Worm (Caenorhabditis elegans) whole organism, L2 larva: ENCODE measurements around the gene bath-31.
"Not testable (repeated sequence)": the region's sequence is repeated elsewhere in the genome, so short reads cannot be mapped to it uniquely, and the experiment has no call there.

Experiments used
- C34F6.9 ChIP-seq: fragments of 150-350 bp; optimal IDR thresholded peaks from 2 replicates; lab custom pipeline; 2014; ENCODE audit warnings: missing biosample characterization, missing genetic modification characterization
- F13H6.1 ChIP-seq: sonication (generic microtip); optimal IDR thresholded peaks from 2 replicates; lab custom pipeline; 2016; ENCODE audit warnings: missing genetic modification characterization, missing compliant biosample characterization
- R02D3.7 ChIP-seq: fragments of 150-350 bp; optimal IDR thresholded peaks from 2 replicates; lab custom pipeline; 2014; ENCODE audit warnings: missing biosample characterization, missing genetic modification characterization
- Y55F3AM.14 ChIP-seq: fragments of 200-800 bp; sonication (Bioruptor generic); optimal IDR thresholded peaks from 2 replicates; lab custom pipeline; 2018; ENCODE audit warnings: mild to moderate bottlenecking, missing genetic modification characterization, missing compliant biosample characterization
- alr-1 ChIP-seq: fragments of 150-350 bp; optimal IDR thresholded peaks from 2 replicates; lab custom pipeline; 2014; ENCODE audit warnings: missing biosample characterization, missing genetic modification characterization
- aly-2 ChIP-seq: fragments of 150-350 bp; optimal IDR thresholded peaks from 2 replicates; lab custom pipeline; 2014; ENCODE audit warnings: missing biosample characterization, missing genetic modification characterization
- ceh-16 ChIP-seq: fragments of 150-350 bp; optimal IDR thresholded peaks from 2 replicates; lab custom pipeline; 2014; ENCODE audit warnings: missing biosample characterization, missing genetic modification characterization
- ceh-82 ChIP-seq: fragments of 150-350 bp; optimal IDR thresholded peaks from 2 replicates; lab custom pipeline; 2014; ENCODE audit warnings: missing biosample characterization, missing genetic modification characterization
- dmd-4 ChIP-seq: sonication (generic microtip); optimal IDR thresholded peaks from 2 replicates; lab custom pipeline; 2017; ENCODE audit warnings: missing biosample characterization, missing genetic modification characterization
- egl-27 ChIP-seq: sonication (generic microtip); optimal IDR thresholded peaks from 3 replicates; lab custom pipeline; 2017; ENCODE audit warnings: missing biosample characterization, missing genetic modification reagents, missing genetic modification characterization
- elt-3 ChIP-seq: sonication (generic microtip); optimal IDR thresholded peaks from 2 replicates; lab custom pipeline; 2017; ENCODE audit warnings: missing biosample characterization, missing genetic modification characterization
- fos-1 ChIP-seq: fragments of 150-350 bp; optimal IDR thresholded peaks from 2 replicates; lab custom pipeline; 2014; ENCODE audit warnings: missing biosample characterization, missing genetic modification characterization
- gmeb-1 ChIP-seq: fragments of 150-350 bp; optimal IDR thresholded peaks from 2 replicates; lab custom pipeline; 2014; ENCODE audit warnings: missing biosample characterization, missing genetic modification characterization
- lin-11 ChIP-seq: fragments of 150-350 bp; sonication (generic microtip); optimal IDR thresholded peaks from 2 replicates; lab custom pipeline; 2014; ENCODE audit warnings: missing biosample characterization, missing genetic modification characterization, inconsistent platforms, mixed read lengths
- lin-13 ChIP-seq: fragments of 150-350 bp; optimal IDR thresholded peaks from 2 replicates; lab custom pipeline; 2014; ENCODE audit warnings: missing biosample characterization, missing genetic modification reagents, missing genetic modification characterization
- lin-39 ChIP-seq: fragments of 150-350 bp; optimal IDR thresholded peaks from 2 replicates; lab custom pipeline; 2014; ENCODE audit warnings: missing biosample characterization, missing genetic modification reagents, missing genetic modification characterization
- lsy-2 ChIP-seq, 2 experiments: fragments of 150-350 bp in 1 of 2; sonication (generic microtip) in 1 of 2; optimal IDR thresholded peaks; 2 replicates each; lab custom pipeline; 2014 to 2017; ENCODE audit warnings: missing biosample characterization in 2 of 2, missing genetic modification characterization in 2 of 2
- mab-5 ChIP-seq: fragments of 150-350 bp; optimal IDR thresholded peaks from 2 replicates; lab custom pipeline; 2014; ENCODE audit warnings: missing biosample characterization, missing genetic modification characterization
- mbf-1 ChIP-seq: sonication (generic microtip); optimal IDR thresholded peaks from 2 replicates; lab custom pipeline; 2017; ENCODE audit warnings: missing biosample characterization, missing genetic modification characterization
- mdl-1 ChIP-seq, 2 experiments: fragments of 150-350 bp in 1 of 2; sonication (generic microtip) in 1 of 2; optimal IDR thresholded peaks; 2 replicates each; lab custom pipeline; 2017; ENCODE audit warnings: missing biosample characterization in 2 of 2, missing genetic modification characterization in 2 of 2
- nhr-11 ChIP-seq: fragments of 150-350 bp; optimal IDR thresholded peaks from 2 replicates; lab custom pipeline; 2014; ENCODE audit warnings: missing biosample characterization, missing genetic modification characterization
- nhr-12 ChIP-seq: fragments of 150-350 bp; optimal IDR thresholded peaks from 2 replicates; lab custom pipeline; 2014; ENCODE audit warnings: missing biosample characterization, missing genetic modification characterization
- nhr-21 ChIP-seq: fragments of 150-350 bp; optimal IDR thresholded peaks from 2 replicates; lab custom pipeline; 2014; ENCODE audit warnings: missing biosample characterization, missing genetic modification characterization
- nhr-23 ChIP-seq: fragments of 150-350 bp; optimal IDR thresholded peaks from 2 replicates; lab custom pipeline; 2014; ENCODE audit warnings: missing biosample characterization, missing genetic modification reagents, missing genetic modification characterization
- nhr-237 ChIP-seq: fragments of 150-350 bp; optimal IDR thresholded peaks from 2 replicates; lab custom pipeline; 2014; ENCODE audit warnings: missing biosample characterization, missing genetic modification characterization
- nhr-25 ChIP-seq: fragments of 150-350 bp; sonication (generic microtip); optimal IDR thresholded peaks from 3 replicates; lab custom pipeline; 2014; ENCODE audit warnings: missing biosample characterization, missing genetic modification characterization
- peb-1 ChIP-seq: fragments of 150-350 bp; optimal IDR thresholded peaks from 2 replicates; lab custom pipeline; 2014; ENCODE audit warnings: missing biosample characterization, missing genetic modification characterization
- sem-4 ChIP-seq: fragments of 150-350 bp; optimal IDR thresholded peaks from 2 replicates; lab custom pipeline; 2014; ENCODE audit warnings: missing biosample characterization, missing genetic modification reagents, missing genetic modification characterization
- snpc-4 ChIP-seq: fragments of 150-350 bp; optimal IDR thresholded peaks from 2 replicates; lab custom pipeline; 2014; ENCODE audit warnings: missing biosample characterization, missing genetic modification characterization
- unc-55 ChIP-seq: fragments of 150-350 bp; sonication (generic microtip); optimal IDR thresholded peaks from 3 replicates; lab custom pipeline; 2014; ENCODE audit warnings: missing biosample characterization, missing genetic modification reagents, missing genetic modification characterization
- unc-62 ChIP-seq: fragments of 150-350 bp; optimal IDR thresholded peaks from 2 replicates; lab custom pipeline; 2014; ENCODE audit warnings: missing biosample characterization, missing genetic modification reagents, missing genetic modification characterization
- zag-1 ChIP-seq: fragments of 150-350 bp; optimal IDR thresholded peaks from 2 replicates; lab custom pipeline; 2014; ENCODE audit warnings: missing biosample characterization, missing genetic modification characterization
- ztf-1 ChIP-seq: fragments of 200-800 bp; sonication (Bioruptor generic); conservative IDR thresholded peaks from 2 replicates; pipeline ENCODE4 v1.3.6; 2022; ENCODE audit warnings: missing genetic modification characterization, missing compliant biosample characterization
- ztf-11 ChIP-seq: sonication (generic microtip); optimal IDR thresholded peaks from 2 replicates; lab custom pipeline; 2017; ENCODE audit warnings: missing biosample characterization, missing genetic modification characterization
- ztf-4 ChIP-seq: fragments of 150-350 bp; optimal IDR thresholded peaks from 2 replicates; lab custom pipeline; 2014; ENCODE audit warnings: missing biosample characterization, missing genetic modification characterization

bath-31 gene

ce11 chrII:3752184-3752583 is 20.4 kb downstream of the bath-31 start, which contains the start of gene sdz-11:
TSS of gene sdz-11 (minus strand) at chrII:3752284.
- TF ChIP-seq gmeb-1 (tag; lab: Kevin White, UChicago) (no peak), nhr-11 (tag; lab: Kevin White, UChicago) (no peak), peb-1 (tag; lab: Kevin White, UChicago) (no peak), nhr-21 (tag; lab: Kevin White, UChicago) (no peak), dmd-4 (tag; lab: Kevin White, UChicago) (no peak), sem-4 (tag; lab: Kevin White, UChicago) (no peak), ceh-82 (tag; lab: Kevin White, UChicago) (no peak), zag-1 (tag; lab: Kevin White, UChicago) (no peak), aly-2 (tag; lab: Kevin White, UChicago) (no peak), lsy-2 (tag; optimal IDR thresholded peaks at IDR 0.05; lab: Kevin White, UChicago) (no peak)

DNA sequence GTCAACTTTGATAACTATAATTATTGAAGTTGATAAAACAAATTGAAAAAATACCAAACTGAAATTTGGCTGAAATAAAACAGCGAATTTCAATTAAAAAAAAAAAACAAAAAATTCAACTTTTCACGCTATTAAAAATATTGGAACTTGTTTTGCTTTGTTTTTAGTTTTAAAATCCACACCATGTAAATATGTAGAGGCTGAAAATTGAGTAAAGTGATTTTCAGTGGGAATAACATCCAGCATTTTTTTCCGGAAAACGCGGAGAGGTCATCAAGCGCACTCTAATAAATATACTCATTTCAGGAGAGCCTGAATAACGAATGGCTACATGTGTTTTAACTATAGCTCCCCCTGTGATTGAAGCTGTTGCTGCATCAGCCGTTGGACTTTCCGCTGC is 21.8 kb downstream of the bath-31 start, which contains the start of gene rcd-1:
TSS of gene rcd-1 (plus strand) at position 301 of the 400 bp plus-strand sequence.
- no peak for TF ChIP-seq unc-55
- no peak for TF ChIP-seq ztf-11
- TF ChIP-seq mbf-1 (tag; lab: Kevin White, UChicago) = no peak
- no peak for TF ChIP-seq lin-39 (tag; lab: Kevin White, UChicago)
- TF ChIP-seq unc-62 (GFP tag; lab: Kevin White, UChicago) = no peak

- TF ChIP-seq egl-27 (tag; lab: Kevin White, UChicago) (no peak), lin-11 (no peak), unc-55 (no peak), ztf-4 (tag; lab: Kevin White, UChicago) (no peak), nhr-23 (tag; lab: Kevin White, UChicago) (no peak)
- TF ChIP-seq, all 48 proteins: peak for 0
Measured at ce11 chrII:3757499-3757898, 25.7 kb downstream of the bath-31 start, which contains the start of gene srx-111. TSS of gene srx-111 (plus strand) at chrII:3757799.

DNA sequence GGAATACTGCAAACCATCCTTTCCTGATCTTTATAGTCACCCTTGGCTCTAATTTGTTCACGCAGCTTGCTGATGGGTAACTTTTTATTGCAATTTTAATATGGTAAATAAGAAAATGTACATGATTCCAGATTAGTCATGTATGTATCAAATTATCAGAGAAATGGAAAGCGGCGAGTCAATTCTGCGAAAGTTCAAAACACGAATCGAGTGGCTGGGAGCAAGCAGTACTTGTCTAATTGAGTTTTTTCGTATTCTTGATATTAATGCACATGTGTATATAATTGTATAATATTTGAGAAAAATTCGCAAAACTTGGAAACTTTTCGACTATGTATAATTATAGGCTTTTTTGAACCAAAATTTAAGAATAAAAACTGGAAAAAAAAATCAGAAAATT is 27.2 kb downstream of the bath-31 start, which contains the start of gene T24E12.12:
TSS of gene T24E12.12 (plus strand) at position 281 of the 400 bp plus-strand sequence.
- TF ChIP-seq nhr-23 (tag; lab: Kevin White, UChicago) (no peak), egl-27 (tag; lab: Kevin White, UChicago) (no peak)

DNA sequence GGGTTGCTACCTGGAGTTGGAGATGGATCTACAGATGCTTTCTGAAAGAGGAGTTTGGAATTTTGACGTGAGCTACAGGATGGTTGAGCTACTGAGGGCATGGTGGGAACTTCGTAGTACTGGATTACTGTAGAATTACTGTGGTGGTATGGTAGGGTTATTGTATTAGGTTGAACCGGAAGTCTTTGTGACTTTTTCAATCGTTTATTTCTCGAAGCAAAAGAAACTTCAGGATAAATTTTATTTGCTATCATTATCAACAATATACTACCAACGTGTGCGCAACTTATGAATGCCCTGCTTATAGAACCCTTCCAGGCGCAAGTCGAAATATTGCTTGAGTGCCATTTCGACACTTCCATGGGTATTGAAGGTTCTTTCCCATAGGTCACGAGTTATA is 29.8 kb downstream of the bath-31 start, which contains the start of gene T24E12.6:
TSS of gene T24E12.6 (minus strand) at position 101 of the 400 bp plus-strand sequence.
- TF ChIP-seq elt-3 (tag; lab: Kevin White, UChicago); ztf-1 (GFP tag; lab: Robert Waterston, UW); mbf-1 (tag; lab: Kevin White, UChicago): not testable (repeated sequence)
- TF ChIP-seq, all 48 proteins: peak for 0; not testable (repeated sequence) for 48

DNA sequence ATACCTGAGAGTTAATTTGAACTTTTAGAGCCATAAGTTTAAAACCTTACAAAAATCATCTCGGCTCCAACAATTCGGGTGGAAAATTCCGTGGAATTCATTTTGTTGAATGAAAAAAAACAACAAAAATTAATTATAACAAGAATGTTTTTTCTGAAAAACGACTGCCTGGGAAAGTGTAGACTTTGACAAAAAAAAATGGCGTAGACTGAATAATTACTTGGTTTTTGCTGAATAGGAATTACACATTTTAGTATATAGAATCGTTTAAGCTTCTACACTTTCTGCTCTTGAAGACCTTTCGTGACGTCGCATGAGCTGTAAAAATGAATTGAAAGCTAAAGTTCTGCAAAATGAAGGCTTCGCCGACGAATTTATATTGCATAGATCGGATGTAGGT is 32.7 kb downstream of the bath-31 start, which contains the start of gene srx-112:
TSS of gene srx-112 (minus strand) at position 101 of the 400 bp plus-strand sequence.
- TF ChIP-seq mdl-1 (tag; optimal IDR thresholded peaks at IDR 0.05; lab: Kevin White, UChicago) (no peak), nhr-12 (tag; lab: Kevin White, UChicago) (no peak), snpc-4 (no peak), R02D3.7 (tag; lab: Kevin White, UChicago) (no peak), unc-62 (GFP tag; lab: Kevin White, UChicago) (no peak), aly-2 (tag; lab: Kevin White, UChicago) (no peak), lin-11 (no peak), lsy-2 (tag; optimal IDR thresholded peaks at IDR 0.05; lab: Kevin White, UChicago) (no peak), zag-1 (tag; lab: Kevin White, UChicago) (no peak), C34F6.9 (tag; lab: Kevin White, UChicago) (no peak), nhr-25 (tag; lab: Kevin White, UChicago) (no peak), nhr-21 (tag; lab: Kevin White, UChicago) (no peak), alr-1 (tag; lab: Kevin White, UChicago) (no peak), F13H6.1 (no peak)
- TF ChIP-seq, all 48 proteins: peak for 0

- TF ChIP-seq ztf-11 = no peak
- no peak for TF ChIP-seq unc-55
- TF ChIP-seq ceh-16 (tag; lab: Kevin White, UChicago) = no peak
- no peak for TF ChIP-seq alr-1 (tag; lab: Kevin White, UChicago)
- TF ChIP-seq lin-13 (GFP tag; lab: Kevin White, UChicago) = no peak
- no peak for TF ChIP-seq egl-27 (tag; lab: Kevin White, UChicago)
- TF ChIP-seq nhr-237 (tag; lab: Kevin White, UChicago) = no peak
- no peak for TF ChIP-seq ztf-1 (GFP tag; lab: Robert Waterston, UW)
- no peak for TF ChIP-seq nhr-11 (tag; lab: Kevin White, UChicago)
- no peak for TF ChIP-seq lsy-2 (tag; optimal IDR thresholded peaks at IDR 0.05; lab: Kevin White, UChicago)
- TF ChIP-seq mab-5 = no peak
- TF ChIP-seq Y55F3AM.14 (GFP tag; lab: Kevin White, UChicago) = no peak
- TF ChIP-seq fos-1 = no peak
- TF ChIP-seq, all 48 proteins: peak for 0
Measured at ce11 chrII:3771640-3772039, 39.9 kb downstream of the bath-31 start.
